Worm (Caenorhabditis elegans) whole organism, L4 larva: ENCODE results near the gene hex-2.

Experiments
- F26F4.8 ChIP-seq: fragments of 200-800 bp; sonication (Bioruptor generic); conservative IDR thresholded peaks from 2 replicates; pipeline ENCODE4 v1.3.6; 2022; ENCODE audit warnings: missing genetic modification characterization, missing compliant biosample characterization
- Y105C5A.15 ChIP-seq: fragments of 200-800 bp; sonication (Bioruptor generic); IDR thresholded peaks from 2 replicates; pipeline ENCODE4 v1.3.6; 2022; ENCODE audit warnings: missing genetic modification characterization, missing compliant biosample characterization
- Y48G9A.11 ChIP-seq: fragments of 200-800 bp; sonication (Bioruptor generic); IDR thresholded peaks from 2 replicates; pipeline ENCODE4 v1.3.6; 2022; ENCODE audit warnings: missing genetic modification reagents, missing genetic modification characterization, missing compliant biosample characterization
- Y75B8A.6 ChIP-seq: fragments of 200-800 bp; sonication (Bioruptor generic); IDR thresholded peaks from 2 replicates; pipeline ENCODE4 v1.3.6; 2022; ENCODE audit warnings: missing genetic modification reagents, missing genetic modification characterization, missing compliant biosample characterization
- aha-1 ChIP-seq: fragments of 150-350 bp; peaks from one replicate; lab custom pipeline; 2014; ENCODE audit warnings: missing biosample characterization, missing genetic modification characterization
- ama-1 ChIP-seq: fragments of 150-350 bp; optimal IDR thresholded peaks from 2 replicates; lab custom pipeline; 2014; ENCODE audit warnings: inconsistent platforms, mixed read lengths
- ceh-20 ChIP-seq: fragments of 200-800 bp; sonication (Bioruptor generic); IDR thresholded peaks from 2 replicates; pipeline ENCODE4 v1.3.6; 2022; ENCODE audit warnings: missing genetic modification reagents, missing genetic modification characterization, missing compliant biosample characterization
- ceh-28 ChIP-seq: fragments of 150-350 bp; optimal IDR thresholded peaks from 2 replicates; lab custom pipeline; 2014; ENCODE audit warnings: missing biosample characterization, missing genetic modification reagents, missing genetic modification characterization
- ceh-82 ChIP-seq: sonication (generic microtip); optimal IDR thresholded peaks from 2 replicates; lab custom pipeline; 2017; ENCODE audit warnings: missing biosample characterization, missing genetic modification characterization
- ces-1 ChIP-seq: fragments of 150-350 bp; sonication (generic microtip); optimal IDR thresholded peaks from 4 replicates; lab custom pipeline; 2014; ENCODE audit warnings: missing biosample characterization, missing genetic modification reagents, missing genetic modification characterization
- cey-2 ChIP-seq: sonication (generic microtip); optimal IDR thresholded peaks from 3 replicates; lab custom pipeline; 2017; ENCODE audit warnings: missing genetic modification characterization, mild to moderate bottlenecking, missing compliant biosample characterization, antibody characterized with exemption, borderline replicate concordance; ENCODE audit not compliant: insufficient read depth
- daf-12 ChIP-seq: fragments of 150-350 bp; optimal IDR thresholded peaks from 2 replicates; lab custom pipeline; 2014; ENCODE audit warnings: missing biosample characterization, missing genetic modification reagents, missing genetic modification characterization
- dmd-9 ChIP-seq: fragments of 200-800 bp; sonication (Bioruptor generic); IDR thresholded peaks from 2 replicates; pipeline ENCODE4 v1.3.6; 2022; ENCODE audit warnings: missing genetic modification reagents, missing genetic modification characterization, missing compliant biosample characterization
- dpl-1 ChIP-seq: fragments of 150-350 bp; optimal IDR thresholded peaks from 2 replicates; lab custom pipeline; 2014; ENCODE audit warnings: missing biosample characterization, missing genetic modification reagents, missing genetic modification characterization
- duxl-1 ChIP-seq: sonication (generic microtip); optimal IDR thresholded peaks from 2 replicates; lab custom pipeline; 2016; ENCODE audit warnings: mild to moderate bottlenecking, missing genetic modification characterization, moderate library complexity, missing compliant biosample characterization; ENCODE audit not compliant: poor library complexity
- dve-1 ChIP-seq: sonication (generic microtip); optimal IDR thresholded peaks from 2 replicates; lab custom pipeline; 2017; ENCODE audit warnings: antibody characterized with exemption, mild to moderate bottlenecking, missing genetic modification characterization, missing compliant biosample characterization; ENCODE audit not compliant: insufficient read depth
- gei-8 ChIP-seq: fragments of 200-800 bp; sonication (Bioruptor generic); optimal IDR thresholded peaks from 2 replicates; lab custom pipeline; 2018; ENCODE audit warnings: mild to moderate bottlenecking, missing genetic modification characterization, missing compliant biosample characterization
- hif-1 ChIP-seq, 2 experiments: sonication (generic microtip); optimal IDR thresholded peaks; 2 replicates each; lab custom pipeline; 2016 to 2017; ENCODE audit warnings: missing compliant biosample characterization in 2 of 2, missing genetic modification characterization in 2 of 2, missing genetic modification reagents in 2 of 2, missing genotype in 2 of 2, mild to moderate bottlenecking in 1 of 2
- hlh-11 ChIP-seq: fragments of 200-800 bp; sonication (Bioruptor generic); optimal IDR thresholded peaks from 2 replicates; lab custom pipeline; 2018; ENCODE audit warnings: mild to moderate bottlenecking, missing genetic modification characterization, missing compliant biosample characterization
- hmg-1.1 ChIP-seq: fragments of 200-800 bp; sonication (Bioruptor generic); IDR thresholded peaks from 2 replicates; pipeline ENCODE4 v1.3.6; 2022; ENCODE audit warnings: missing genetic modification reagents, missing genetic modification characterization, missing compliant biosample characterization
- jun-1 ChIP-seq: fragments of 150-350 bp; optimal IDR thresholded peaks from 2 replicates; lab custom pipeline; 2014; ENCODE audit warnings: missing biosample characterization, missing genetic modification reagents, missing genetic modification characterization
- lim-7 ChIP-seq: fragments of 200-800 bp; sonication (Bioruptor generic); IDR thresholded peaks from 2 replicates; pipeline ENCODE4 v1.3.6; 2022; ENCODE audit warnings: missing genetic modification characterization, missing compliant biosample characterization
- lin-13 ChIP-seq: fragments of 150-350 bp; optimal IDR thresholded peaks from 2 replicates; lab custom pipeline; 2014; ENCODE audit warnings: missing biosample characterization, missing genetic modification reagents, missing genetic modification characterization
- lin-15B ChIP-seq: fragments of 150-350 bp; sonication (generic microtip); optimal IDR thresholded peaks from 3 replicates; lab custom pipeline; 2014; ENCODE audit warnings: missing biosample characterization, missing genetic modification characterization
- lin-38 ChIP-seq: fragments of 200-800 bp; sonication (Bioruptor generic); IDR thresholded peaks from 2 replicates; pipeline ENCODE4 v1.3.6; 2022; ENCODE audit warnings: missing genetic modification reagents, missing genetic modification characterization, missing compliant biosample characterization
- lsy-2 ChIP-seq, 2 experiments: fragments of 150-350 bp in 1 of 2; sonication (generic microtip) in 1 of 2; optimal IDR thresholded peaks; 2 replicates each; lab custom pipeline; 2014 to 2017; ENCODE audit warnings: missing biosample characterization in 2 of 2, missing genetic modification characterization in 2 of 2
- madf-5 ChIP-seq, 2 experiments: fragments of 200-800 bp; sonication (Bioruptor generic); IDR thresholded peaks; 2 replicates each; pipeline ENCODE4 v1.3.6; 2022; ENCODE audit warnings: missing compliant biosample characterization in 2 of 2, missing genetic modification characterization in 2 of 2
- mdl-1 ChIP-seq, 2 experiments: fragments of 150-350 bp in 1 of 2; sonication (generic microtip) in 1 of 2; optimal IDR thresholded peaks; 2 replicates each; lab custom pipeline; 2014 to 2017; ENCODE audit warnings: missing biosample characterization in 2 of 2, missing genetic modification characterization in 2 of 2
- mdt-29 ChIP-seq: fragments of 200-800 bp; sonication (Bioruptor generic); IDR thresholded peaks from 2 replicates; pipeline ENCODE4 v1.3.6; 2022; ENCODE audit warnings: missing genetic modification reagents, missing genetic modification characterization, missing compliant biosample characterization
- mxl-2 ChIP-seq: fragments of 200-800 bp; sonication (Bioruptor generic); conservative IDR thresholded peaks from 2 replicates; pipeline ENCODE4 v1.3.6; 2022; ENCODE audit warnings: missing genetic modification reagents, missing genetic modification characterization, missing compliant biosample characterization
- nhr-25 ChIP-seq: sonication (generic microtip); optimal IDR thresholded peaks from 2 replicates; lab custom pipeline; 2017; ENCODE audit warnings: missing genetic modification characterization, mild to moderate bottlenecking, missing compliant biosample characterization, antibody characterized with exemption, moderate library complexity, borderline replicate concordance; ENCODE audit not compliant: insufficient read depth
- nhr-28 ChIP-seq: fragments of 150-350 bp; optimal IDR thresholded peaks from 2 replicates; lab custom pipeline; 2014; ENCODE audit warnings: missing biosample characterization, missing genetic modification characterization
- nhr-41 ChIP-seq: fragments of 200-800 bp; sonication (Bioruptor generic); IDR thresholded peaks from 2 replicates; pipeline ENCODE4 v1.3.6; 2022; ENCODE audit warnings: missing genetic modification reagents, missing genetic modification characterization, missing compliant biosample characterization
- nhr-48 ChIP-seq: sonication (generic microtip); optimal IDR thresholded peaks from 2 replicates; lab custom pipeline; 2016; ENCODE audit warnings: mild to moderate bottlenecking, missing genetic modification characterization, missing compliant biosample characterization
- nhr-6 ChIP-seq: fragments of 150-350 bp; optimal IDR thresholded peaks from 2 replicates; lab custom pipeline; 2014; ENCODE audit warnings: missing biosample characterization, missing genetic modification characterization
- nhr-76 ChIP-seq: fragments of 150-350 bp; optimal IDR thresholded peaks from 2 replicates; lab custom pipeline; 2014; ENCODE audit warnings: missing biosample characterization, missing genetic modification characterization
- pha-4 ChIP-seq, 2 experiments: fragments of 150-350 bp in 1 of 2; fragments of 200-800 bp in 1 of 2; sonication (Bioruptor generic) in 1 of 2; IDR thresholded peaks in 1 of 2; optimal IDR thresholded peaks in 1 of 2; 2 replicates each; pipeline versions ENCODE4 v1.3.6 to Lab custom; 2014 to 2022; ENCODE audit warnings: missing genetic modification characterization in 2 of 2, missing genetic modification reagents in 2 of 2, missing biosample characterization in 1 of 2, missing compliant biosample characterization in 1 of 2
- pqm-1 ChIP-seq: sonication (generic microtip); optimal IDR thresholded peaks from 2 replicates; lab custom pipeline; 2017; ENCODE audit warnings: missing biosample characterization, missing genetic modification characterization
- rbr-2 ChIP-seq: sonication (generic microtip); optimal IDR thresholded peaks from 2 replicates; lab custom pipeline; 2016; ENCODE audit warnings: missing genotype, missing genetic modification characterization, missing compliant biosample characterization
- sdz-12 ChIP-seq: fragments of 200-800 bp; sonication (Bioruptor generic); optimal IDR thresholded peaks from 2 replicates; lab custom pipeline; 2018; ENCODE audit warnings: mild to moderate bottlenecking, missing genetic modification characterization, missing compliant biosample characterization
- skn-1 ChIP-seq: fragments of 150-350 bp; optimal IDR thresholded peaks from 2 replicates; lab custom pipeline; 2014; ENCODE audit warnings: missing biosample characterization, missing genetic modification characterization
- snpc-1.2 ChIP-seq: fragments of 200-800 bp; sonication (Bioruptor generic); IDR thresholded peaks from 2 replicates; pipeline ENCODE4 v1.3.6; 2022; ENCODE audit warnings: missing genetic modification reagents, missing genetic modification characterization, missing compliant biosample characterization
- snpc-4 ChIP-seq: fragments of 150-350 bp; optimal IDR thresholded peaks from 2 replicates; lab custom pipeline; 2014; ENCODE audit warnings: missing biosample characterization, missing genetic modification characterization
- spr-1 ChIP-seq: sonication (generic microtip); optimal IDR thresholded peaks from 2 replicates; lab custom pipeline; 2016; ENCODE audit warnings: mild to moderate bottlenecking, missing genetic modification characterization, missing compliant biosample characterization
- tag-97 ChIP-seq: fragments of 200-800 bp; sonication (Bioruptor generic); IDR thresholded peaks from 2 replicates; pipeline ENCODE4 v1.3.6; 2022; ENCODE audit warnings: missing genetic modification characterization, missing compliant biosample characterization
- unc-130 ChIP-seq: sonication (generic microtip); optimal IDR thresholded peaks from 2 replicates; lab custom pipeline; 2016; ENCODE audit warnings: missing genetic modification reagents, missing genetic modification characterization, missing compliant biosample characterization
- unc-39 ChIP-seq: sonication (generic microtip); optimal IDR thresholded peaks from 2 replicates; lab custom pipeline; 2017; ENCODE audit warnings: missing biosample characterization, missing genetic modification characterization
- zfp-3 ChIP-seq: fragments of 200-800 bp; sonication (Bioruptor generic); conservative IDR thresholded peaks from 2 replicates; pipeline ENCODE4 v1.3.6; 2022; ENCODE audit warnings: missing genetic modification reagents, missing genetic modification characterization, missing compliant biosample characterization
- zip-11 ChIP-seq: fragments of 200-800 bp; sonication (Bioruptor generic); IDR thresholded peaks from 2 replicates; pipeline ENCODE4 v1.3.6; 2022; ENCODE audit warnings: missing genetic modification characterization, missing compliant biosample characterization
- ztf-7 ChIP-seq: fragments of 150-350 bp; optimal IDR thresholded peaks from 2 replicates; lab custom pipeline; 2014; ENCODE audit warnings: missing biosample characterization, missing genetic modification characterization

hex-2 gene

DNA sequence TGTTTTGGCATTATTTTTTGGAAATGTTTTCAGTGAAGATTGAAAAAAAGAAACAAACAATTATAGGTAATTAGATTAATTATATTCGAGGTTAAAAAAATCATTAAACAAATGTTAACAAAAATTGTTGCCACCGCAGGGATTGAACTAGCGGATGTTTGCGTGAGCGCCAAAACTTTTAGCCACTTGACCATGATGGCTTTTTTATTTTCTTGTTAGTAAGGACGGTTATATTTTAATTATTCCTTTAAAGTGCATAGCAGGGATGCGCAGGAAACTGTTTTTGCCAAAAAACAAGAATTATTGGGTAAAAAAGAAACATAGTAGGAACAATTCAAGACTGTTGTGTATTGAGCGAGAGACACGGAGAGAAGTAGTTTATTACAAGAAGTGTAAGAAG lies 13.1 kb downstream of the hex-2 start:
- TF ChIP-seq unc-130 (GFP tag; lab: Kevin White, UChicago) (peak; percentile 43), nhr-41 (GFP tag; lab: Robert Waterston, UW) (peak; percentile 83; the same call in 1 of the 2 replicates), unc-39 (tag; lab: Kevin White, UChicago) (no peak), skn-1 (no peak), F26F4.8 (peak; percentile 93), pha-4 (GFP tag; IDR thresholded peaks at IDR 0.05; lab: Robert Waterston, UW) (peak; percentile 91), pha-4 (tag; optimal IDR thresholded peaks at IDR 0.05; lab: Kevin White, UChicago) (no peak), hlh-11 (tag; lab: Kevin White, UChicago) (no peak), zfp-3 (peak; percentile 62; the same call in 1 of the 2 replicates), tag-97 (GFP tag; lab: Robert Waterston, UW) (0 out of 2 replicates have a peak, but pooled peaks have one; percentile 64), ceh-28 (tag; lab: Kevin White, UChicago) (no peak), mdl-1 (tag; optimal IDR thresholded peaks at IDR 0.05; lab: Kevin White, UChicago) (no peak), ama-1 (no peak), ztf-7 (no peak), rbr-2 (tag; lab: Kevin White, UChicago) (peak; percentile 19), snpc-4 (no peak), Y75B8A.6 (GFP tag; lab: Robert Waterston, UW) (peak; percentile 86; the same call in 1 of the 2 replicates), nhr-76 (tag; lab: Kevin White, UChicago) (no peak), dve-1 (no peak), lin-13 (GFP tag; lab: Kevin White, UChicago) (peak; percentile 29), jun-1 (tag; lab: Kevin White, UChicago) (no peak), Y105C5A.15 (GFP tag; lab: Robert Waterston, UW) (peak; percentile 99), cey-2 (no peak), dpl-1 (GFP tag; lab: Kevin White, UChicago) (no peak), ces-1 (GFP tag; lab: Kevin White, UChicago) (no peak), mdt-29 (GFP tag; lab: Robert Waterston, UW) (peak; percentile 72), lin-38 (GFP tag; lab: Robert Waterston, UW) (peak; percentile 85), madf-5 (GFP tag; IDR thresholded peaks at IDR 0.05; lab: Robert Waterston, UW) (peak; percentile 68 to 100; a peak in 3 of 4 replicates), duxl-1 (tag; lab: Kevin White, UChicago) (peak; percentile 88), ceh-20 (GFP tag; lab: Robert Waterston, UW) (peak; percentile 44; the same call in 1 of the 2 replicates), lim-7 (GFP tag; lab: Robert Waterston, UW) (peak; percentile 98), snpc-1.2 (GFP tag; lab: Robert Waterston, UW) (peak; percentile 88), aha-1 (tag; lab: Kevin White, UChicago) (peak; percentile 71), hmg-1.1 (GFP tag; lab: Robert Waterston, UW) (0 out of 2 replicates have a peak, but pooled peaks have one; percentile 32), daf-12 (tag; lab: Kevin White, UChicago) (no peak), ceh-82 (tag; lab: Kevin White, UChicago) (no peak), lsy-2 (tag; optimal IDR thresholded peaks at IDR 0.05; lab: Kevin White, UChicago) (no peak), nhr-28 (no peak), nhr-25 (no peak), mxl-2 (GFP tag; lab: Robert Waterston, UW) (0 out of 2 replicates have a peak, but pooled peaks have one; percentile 25), pqm-1 (no peak), zip-11 (GFP tag; lab: Robert Waterston, UW) (peak; percentile 84; the same call in 1 of the 2 replicates), dmd-9 (GFP tag; lab: Robert Waterston, UW) (no peak), sdz-12 (GFP tag; lab: Kevin White, UChicago) (peak; percentile 63), nhr-6 (no peak), Y48G9A.11 (GFP tag; lab: Robert Waterston, UW) (peak; percentile 87), gei-8 (GFP tag; lab: Kevin White, UChicago) (peak; percentile 62), lin-15B (no peak), spr-1 (tag; lab: Kevin White, UChicago) (peak; percentile 73), nhr-48 (tag; lab: Kevin White, UChicago) (peak; percentile 57), hif-1 (tag; optimal IDR thresholded peaks at IDR 0.05; lab: Kevin White, UChicago) (peak in 1 of 2 experiments; percentile 47)
